Worm (Caenorhabditis elegans) whole organism, mixed stage, embryonic: Measurements from ENCODE around the gene dod-6.

Experiments used
- M03D4.4 ChIP-seq: sonication (generic microtip); optimal IDR thresholded peaks from 2 replicates; lab custom pipeline; 2017; ENCODE audit warnings: mild to moderate bottlenecking, missing genetic modification characterization, missing compliant biosample characterization
- ceh-39 ChIP-seq: fragments of 150-350 bp; optimal IDR thresholded peaks from 2 replicates; lab custom pipeline; 2014; ENCODE audit warnings: missing biosample characterization, missing genetic modification characterization
- ces-1 ChIP-seq: fragments of 150-350 bp; optimal IDR thresholded peaks from 2 replicates; lab custom pipeline; 2014; ENCODE audit warnings: missing biosample characterization, missing genetic modification reagents, missing genetic modification characterization
- lin-13 ChIP-seq: fragments of 150-350 bp; optimal IDR thresholded peaks from 2 replicates; lab custom pipeline; 2014; ENCODE audit warnings: missing biosample characterization, missing genetic modification characterization
- lsy-2 ChIP-seq: fragments of 150-350 bp; optimal IDR thresholded peaks from 2 replicates; lab custom pipeline; 2014; ENCODE audit warnings: missing biosample characterization, missing genetic modification characterization
- nhr-76 ChIP-seq: sonication (generic microtip); optimal IDR thresholded peaks from 2 replicates; lab custom pipeline; 2017; ENCODE audit warnings: missing biosample characterization, missing genetic modification characterization
- sem-2 ChIP-seq: fragments of 200-800 bp; sonication (Bioruptor generic); optimal IDR thresholded peaks from 2 replicates; lab custom pipeline; 2018; ENCODE audit warnings: mild to moderate bottlenecking, missing genetic modification characterization, missing compliant biosample characterization
- sptf-1 ChIP-seq: sonication (generic microtip); optimal IDR thresholded peaks from 2 replicates; lab custom pipeline; 2017; ENCODE audit warnings: mild to moderate bottlenecking, missing genetic modification characterization, moderate library complexity, missing compliant biosample characterization
- tbx-8 ChIP-seq: fragments of 200-800 bp; sonication (Bioruptor generic); optimal IDR thresholded peaks from 2 replicates; lab custom pipeline; 2018; ENCODE audit warnings: mild to moderate bottlenecking, missing genetic modification characterization, moderate library complexity, missing compliant biosample characterization
- unc-39 ChIP-seq: fragments of 150-350 bp; optimal IDR thresholded peaks from 2 replicates; lab custom pipeline; 2014; ENCODE audit warnings: missing biosample characterization, missing genetic modification characterization
- ztf-11 ChIP-seq: fragments of 150-350 bp; optimal IDR thresholded peaks from 2 replicates; lab custom pipeline; 2014; ENCODE audit warnings: missing biosample characterization, missing genetic modification characterization

DNA sequence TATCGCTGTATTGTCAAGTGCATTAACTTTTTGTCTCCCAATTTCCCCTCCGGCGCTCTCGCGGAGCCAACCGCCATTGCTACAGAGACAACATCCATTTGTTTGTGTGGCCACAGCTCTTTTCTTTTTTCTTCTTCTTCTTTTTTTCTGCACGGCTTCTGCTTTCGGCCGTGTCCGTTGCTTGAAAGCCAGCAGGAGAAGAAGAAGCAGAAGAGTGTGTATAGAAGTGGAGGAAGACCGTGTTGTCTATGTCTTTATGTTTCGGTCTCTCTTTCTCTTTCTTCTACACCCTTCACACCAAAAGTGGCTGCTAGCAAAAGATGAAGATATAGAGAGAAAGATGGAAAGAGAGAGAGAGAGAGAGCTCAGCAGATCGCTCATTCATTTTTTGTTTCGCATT lies 9.7 kb upstream of the dod-6 start:
- no peak for TF ChIP-seq lin-13 (tag; lab: Kevin White, UChicago)
- no peak for TF ChIP-seq sptf-1
- no peak for TF ChIP-seq M03D4.4 (tag; lab: Kevin White, UChicago)
- TF ChIP-seq tbx-8 (GFP tag; lab: Kevin White, UChicago), result no peak
- no peak for TF ChIP-seq sem-2 (GFP tag; lab: Kevin White, UChicago)
- TF ChIP-seq lsy-2 (tag; lab: Kevin White, UChicago), result no peak
- no peak for TF ChIP-seq ztf-11 (tag; lab: Kevin White, UChicago)
- no peak for TF ChIP-seq ceh-39 (tag; lab: Kevin White, UChicago)
- TF ChIP-seq unc-39 (tag; lab: Kevin White, UChicago), result no peak
- TF ChIP-seq ces-1 (GFP tag; lab: Kevin White, UChicago), result no peak
- TF ChIP-seq nhr-76 (tag; lab: Kevin White, UChicago), result no peak
